Worm (Caenorhabditis elegans): Measurements from ENCODE around the gene acer-1.

The acer-1 gene

ce11 chrII:6842651-6843118 is 47.5 kb downstream of the acer-1 start (continued):
- TF ChIP-seq mxl-2 (GFP tag; conservative IDR thresholded peaks at IDR 0.05): no peak
- TF ChIP-seq vab-7 (GFP tag; IDR thresholded peaks at IDR 0.05): no peak
- no peak for TF ChIP-seq madf-5 (GFP tag; IDR thresholded peaks at IDR 0.05)
- TF ChIP-seq sdz-12 (GFP tag; optimal IDR thresholded peaks at IDR 0.05): no peak
- TF ChIP-seq nhr-237 (tag; optimal IDR thresholded peaks at IDR 0.05): no peak
- TF ChIP-seq dmd-8 (GFP tag; IDR thresholded peaks at IDR 0.05): no peak
- TF ChIP-seq zip-11 (GFP tag; IDR thresholded peaks at IDR 0.05): no peak
- TF ChIP-seq snpc-4 (tag; optimal IDR thresholded peaks at IDR 0.05): no peak
- TF ChIP-seq dve-1 (tag; optimal IDR thresholded peaks at IDR 0.05; ENCODE audit: insufficient read depth): peak; percentile 98
- no peak for TF ChIP-seq ces-1 (GFP tag; optimal IDR thresholded peaks at IDR 0.05)
- peak; percentile 78 for TF ChIP-seq T20F7.1 (GFP tag; optimal IDR thresholded peaks at IDR 0.05)
- peak; percentile 74 to 77 for TF ChIP-seq lsy-2 (tag; optimal IDR thresholded peaks at IDR 0.05)
- no peak for TF ChIP-seq hif-1 (tag; optimal IDR thresholded peaks at IDR 0.05)
- TF ChIP-seq Y105C5A.15 (GFP tag; IDR thresholded peaks at IDR 0.05): no peak
- TF ChIP-seq unc-130 (GFP tag; optimal IDR thresholded peaks at IDR 0.05): no peak
- TF ChIP-seq daf-19 (GFP tag; conservative IDR thresholded peaks at IDR 0.05): no peak
- TF ChIP-seq F10B5.3 (tag; optimal IDR thresholded peaks at IDR 0.05): no peak
- no peak for TF ChIP-seq ZK337.2 (GFP tag; IDR thresholded peaks at IDR 0.05)
- peak; percentile 43 for TF ChIP-seq nhr-76 (tag; optimal IDR thresholded peaks at IDR 0.05)
- no peak for TF ChIP-seq dmd-9 (GFP tag; IDR thresholded peaks at IDR 0.05)
- TF ChIP-seq mep-1 (tag; optimal IDR thresholded peaks at IDR 0.05): peak; percentile 84
- TF ChIP-seq egl-27 (tag; optimal IDR thresholded peaks at IDR 0.05): peak; percentile 96
- TF ChIP-seq dmd-6 (GFP tag; IDR thresholded peaks at IDR 0.05): peak; percentile 99
- TF ChIP-seq jun-1 (tag; optimal IDR thresholded peaks at IDR 0.05): peak; percentile 63
- peak; percentile 32 for TF ChIP-seq lin-13 (GFP tag; optimal IDR thresholded peaks at IDR 0.05)
- peak; percentile 48 for TF ChIP-seq nhr-25 (tag; optimal IDR thresholded peaks at IDR 0.05; ENCODE audit: borderline replicate concordance, insufficient read depth)
- no peak for TF ChIP-seq ceh-32 (tag; optimal IDR thresholded peaks at IDR 0.05; ENCODE audit: poor library complexity)
- peak; percentile 99 for TF ChIP-seq tra-1 (GFP tag; IDR thresholded peaks at IDR 0.05)
- TF ChIP-seq lir-3 (tag; optimal IDR thresholded peaks at IDR 0.05): no peak
- TF ChIP-seq aly-2 (tag; optimal IDR thresholded peaks at IDR 0.05): no peak
- TF ChIP-seq daf-16 (GFP tag; optimal IDR thresholded peaks at IDR 0.05): peak; percentile 28 to 85
- peak; percentile 93 for TF ChIP-seq daf-16 (tag; optimal IDR thresholded peaks at IDR 0.05)
- peak; percentile 9 for TF ChIP-seq nhr-11 (tag; optimal IDR thresholded peaks at IDR 0.05)
- no peak for TF ChIP-seq zag-1 (tag; optimal IDR thresholded peaks at IDR 0.05)
- TF ChIP-seq nhr-111 (GFP tag; optimal IDR thresholded peaks at IDR 0.05): no peak
- TF ChIP-seq hlh-30 (tag; optimal IDR thresholded peaks at IDR 0.05; ENCODE audit: insufficient read depth): peak; percentile 97
- TF ChIP-seq lin-15B (tag; optimal IDR thresholded peaks at IDR 0.05): no peak
- peak; percentile 95 for TF ChIP-seq nhr-102 (tag; optimal IDR thresholded peaks at IDR 0.05)
- TF ChIP-seq zfp-3 (GFP tag; conservative IDR thresholded peaks at IDR 0.05): 0 out of 2 replicates have a peak, but pooled peaks have one; percentile 49
- TF ChIP-seq lin-29 (GFP tag; IDR thresholded peaks at IDR 0.05): no peak
- peak; percentile 71 for TF ChIP-seq pha-4 (GFP tag; IDR thresholded peaks at IDR 0.05)
- TF ChIP-seq pha-4 (tag; optimal IDR thresholded peaks at IDR 0.05): no peak
- TF ChIP-seq mdt-29 (GFP tag; IDR thresholded peaks at IDR 0.05): no peak
- no peak for TF ChIP-seq tag-97 (GFP tag; IDR thresholded peaks at IDR 0.05)
- peak; percentile 43; the same call in 1 of the 2 replicates for TF ChIP-seq set-16 (GFP tag; IDR thresholded peaks at IDR 0.05)
- peak; percentile 89 for TF ChIP-seq ceh-20 (GFP tag; IDR thresholded peaks at IDR 0.05)
- peak; percentile 97 for TF ChIP-seq aha-1 (tag)
- TF ChIP-seq lim-7 (GFP tag; IDR thresholded peaks at IDR 0.05): no peak
- no peak for TF ChIP-seq F37D6.2 (tag; optimal IDR thresholded peaks at IDR 0.05)
- peak; percentile 96 for TF ChIP-seq nhr-6 (tag; optimal IDR thresholded peaks at IDR 0.05)
- TF ChIP-seq ztf-11 (tag; optimal IDR thresholded peaks at IDR 0.05): no peak

All from whole organism, L4 larva.